Fruit fly (Drosophila melanogaster): ENCODE results near the gene CG13887.

dm6 chr3L:820975-821598, 16.6 kb upstream of the CG13887 start:
- TF ChIP-seq tll (GFP tag; optimal IDR thresholded peaks at IDR 0.05) (no peak), fd64A (GFP tag; optimal IDR thresholded peaks at IDR 0.05) (no peak), CG32772 (GFP tag; IDR thresholded peaks at IDR 0.05) (no peak), CG10431 (GFP tag; optimal IDR thresholded peaks at IDR 0.05) (no peak), Max (GFP tag; optimal IDR thresholded peaks at IDR 0.05) (no peak), CG5245 (GFP tag; optimal IDR thresholded peaks at IDR 0.05) (no peak), CG4854 (GFP tag; optimal IDR thresholded peaks at IDR 0.05) (no peak), scrt (GFP tag; optimal IDR thresholded peaks at IDR 0.05) (no peak), h (optimal IDR thresholded peaks at IDR 0.05) (no peak), CG1529 (GFP tag; optimal IDR thresholded peaks at IDR 0.05) (no peak)
